Worm (Caenorhabditis elegans) whole organism, L4 larva: ENCODE data around the gene F57C7.4.

ENCODE experiments used
- aha-1 ChIP-seq: fragments of 150-350 bp; peaks from one replicate; lab custom pipeline; 2014; ENCODE audit warnings: missing biosample characterization, missing genetic modification characterization
- ceh-20 ChIP-seq: fragments of 200-800 bp; sonication (Bioruptor generic); IDR thresholded peaks from 2 replicates; pipeline ENCODE4 v1.3.6; 2022; ENCODE audit warnings: missing genetic modification reagents, missing genetic modification characterization, missing compliant biosample characterization
- ces-1 ChIP-seq: fragments of 150-350 bp; sonication (generic microtip); optimal IDR thresholded peaks from 4 replicates; lab custom pipeline; 2014; ENCODE audit warnings: missing biosample characterization, missing genetic modification reagents, missing genetic modification characterization
- egl-27 ChIP-seq: sonication (generic microtip); optimal IDR thresholded peaks from 3 replicates; lab custom pipeline; 2017; ENCODE audit warnings: missing biosample characterization, missing genetic modification reagents, missing genetic modification characterization
- set-16 ChIP-seq: fragments of 200-800 bp; sonication (Bioruptor generic); IDR thresholded peaks from 2 replicates; pipeline ENCODE4 v1.3.6; 2022; ENCODE audit warnings: missing genetic modification reagents, missing genetic modification characterization, missing compliant biosample characterization
- unc-130 ChIP-seq: sonication (generic microtip); optimal IDR thresholded peaks from 2 replicates; lab custom pipeline; 2016; ENCODE audit warnings: missing genetic modification reagents, missing genetic modification characterization, missing compliant biosample characterization
- unc-39 ChIP-seq: sonication (generic microtip); optimal IDR thresholded peaks from 2 replicates; lab custom pipeline; 2017; ENCODE audit warnings: missing biosample characterization, missing genetic modification characterization

DNA sequence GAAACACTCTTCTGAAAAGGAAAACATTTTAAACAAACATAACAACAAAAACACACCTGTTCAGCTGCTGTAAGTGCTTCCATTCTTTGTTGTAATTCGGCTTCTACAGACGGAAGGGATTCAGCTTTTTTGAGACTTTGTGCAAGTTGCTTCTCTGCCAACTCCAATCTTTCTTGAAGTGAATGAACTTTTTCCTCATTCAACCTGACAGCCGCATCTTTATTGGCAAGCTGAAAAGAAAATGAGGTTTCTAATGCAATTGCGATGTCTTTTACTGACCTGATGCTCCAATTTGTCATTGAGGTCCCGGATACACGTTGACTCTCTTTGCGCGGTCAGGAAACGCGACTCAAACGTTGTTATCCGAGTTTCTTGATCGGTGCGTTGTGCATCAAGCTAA lies 36.3 kb downstream of the F57C7.4 start:
- no peak for TF ChIP-seq ceh-20 (GFP tag; lab: Robert Waterston, UW)
- TF ChIP-seq ces-1 (GFP tag; lab: Kevin White, UChicago): no peak
- TF ChIP-seq set-16 (GFP tag; lab: Robert Waterston, UW): no peak
- TF ChIP-seq egl-27 (tag; lab: Kevin White, UChicago): no peak
- TF ChIP-seq aha-1 (tag; lab: Kevin White, UChicago): no peak
- TF ChIP-seq unc-130 (GFP tag; lab: Kevin White, UChicago): no peak
- TF ChIP-seq unc-39: no peak
